Fruit fly (Drosophila melanogaster): Measurements from ENCODE around the gene Fbp1.

Fbp1 gene

DNA sequence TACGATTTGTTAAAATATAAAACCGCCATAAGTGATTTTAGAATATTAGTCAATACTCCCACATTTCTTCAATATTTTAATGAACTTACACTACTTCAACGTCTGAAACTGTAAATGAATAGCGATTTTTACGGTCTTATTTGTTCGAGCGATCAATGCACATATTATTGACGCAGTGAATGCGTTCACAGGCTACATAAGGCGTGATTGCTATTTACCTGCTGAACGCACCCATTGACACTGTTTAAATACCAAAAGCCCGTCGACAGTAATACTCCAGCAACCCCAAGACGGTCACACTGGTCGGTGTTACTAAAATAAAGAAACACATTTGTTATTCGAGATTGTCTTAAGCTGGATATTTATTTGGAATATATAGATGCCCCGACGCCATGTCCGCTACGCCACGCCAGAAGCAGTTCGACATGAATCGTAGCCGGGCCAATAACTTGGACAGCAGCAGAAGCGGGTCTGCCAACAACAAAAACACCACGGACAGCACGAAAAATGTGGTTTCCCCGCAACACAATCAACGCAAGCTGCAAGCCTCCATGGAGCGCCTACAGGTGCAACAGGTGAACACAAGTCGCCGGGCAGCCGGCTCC is 46.8 kb downstream of the Fbp1 start, which contains the start of gene CG6833:
CG6833 (plus strand) TSS at position 263 of the 605 bp plus-strand sequence.
- TF ChIP-seq EcR (GFP tag; optimal IDR thresholded peaks at IDR 0.05) (no peak), Dll (optimal IDR thresholded peaks at IDR 0.05) (no peak), CG8478 (optimal IDR thresholded peaks at IDR 0.05) (no peak), usp (GFP tag; optimal IDR thresholded peaks at IDR 0.05) (no peak), pan (optimal IDR thresholded peaks at IDR 0.05) (no peak), psq (optimal IDR thresholded peaks at IDR 0.05) (no peak)

DNA sequence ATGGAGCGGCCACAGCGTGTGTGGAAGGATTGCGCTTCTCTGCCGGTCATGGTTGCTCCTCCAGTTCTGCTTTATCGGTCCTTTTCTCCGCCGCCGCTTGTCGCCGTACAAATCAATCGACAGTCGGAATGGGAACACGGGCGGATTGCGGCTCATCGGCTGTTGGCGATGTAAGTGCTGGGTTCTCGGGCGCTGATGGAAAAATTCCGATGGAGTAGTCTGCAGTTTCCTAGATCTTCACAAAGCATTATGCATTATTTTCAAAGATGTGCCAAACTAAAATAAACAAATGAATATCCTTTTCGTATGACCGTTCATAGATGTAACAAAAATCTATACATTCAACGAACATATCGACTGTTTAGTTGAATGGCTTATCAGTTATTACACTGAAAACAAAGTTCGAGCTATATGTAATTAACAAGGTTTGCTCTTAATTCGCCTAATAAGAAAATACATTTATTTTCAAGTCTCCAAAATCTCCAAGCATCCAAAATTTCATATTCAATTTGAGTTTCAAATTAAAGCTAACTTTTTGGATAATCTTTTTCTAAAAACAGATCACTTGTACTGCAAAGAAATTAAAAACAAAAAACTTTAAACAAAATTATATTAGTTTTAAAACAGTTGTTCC is 48.1 kb downstream of the Fbp1 start, which contains the start of gene Neurl4:
Neurl4 (minus strand) TSS at position 273 of the 634 bp plus-strand sequence.
- TF ChIP-seq pan (optimal IDR thresholded peaks at IDR 0.05) = no peak
- TF ChIP-seq psq (optimal IDR thresholded peaks at IDR 0.05) = no peak
- no peak for TF ChIP-seq CG8478 (optimal IDR thresholded peaks at IDR 0.05)
- no peak for TF ChIP-seq EcR (GFP tag; optimal IDR thresholded peaks at IDR 0.05)
- no peak for TF ChIP-seq usp (GFP tag; optimal IDR thresholded peaks at IDR 0.05)
- TF ChIP-seq Dll (optimal IDR thresholded peaks at IDR 0.05) = no peak

Measured in whole organism.